Worm (Caenorhabditis elegans) whole organism, L4/young adult: ENCODE measurements around the gene dyf-4.

Source experiments
- dao-5 ChIP-seq: sonication (generic microtip); optimal IDR thresholded peaks from 2 replicates; lab custom pipeline; 2016; ENCODE audit warnings: missing genotype, missing genetic modification characterization, moderate library complexity, missing compliant biosample characterization
- him-1 ChIP-seq: sonication (generic microtip); optimal IDR thresholded peaks from 2 replicates; lab custom pipeline; 2016; ENCODE audit warnings: missing genotype, missing genetic modification reagents, missing genetic modification characterization, missing compliant biosample characterization

DNA sequence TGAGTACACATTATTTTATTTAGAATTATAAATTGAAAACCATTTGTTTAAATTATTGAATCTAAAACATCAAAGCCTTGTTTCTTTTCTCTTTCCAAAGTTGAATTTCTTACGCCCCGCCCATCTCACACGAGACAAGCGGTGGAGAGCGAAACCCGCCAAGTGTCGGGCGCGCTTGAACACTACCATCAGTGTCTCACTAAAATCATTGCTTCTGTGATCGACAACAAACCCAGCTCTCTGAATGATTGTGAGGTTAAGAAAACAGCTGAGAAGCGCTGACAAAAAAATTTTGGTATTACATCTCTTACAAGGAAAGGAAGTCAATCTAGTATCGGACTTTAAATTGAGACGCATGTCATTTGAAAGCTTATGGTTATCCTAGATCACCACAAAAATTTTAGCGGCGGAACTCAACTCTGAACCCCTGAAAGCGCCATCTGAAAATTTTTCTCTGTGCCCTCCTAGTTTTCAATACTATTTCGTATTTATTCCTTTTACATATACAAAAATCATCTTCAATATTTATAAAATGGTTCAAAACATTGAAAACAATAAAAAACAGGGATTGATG lies 34.4 kb downstream of the dyf-4 start:
- TF ChIP-seq dao-5 (no peak), him-1 (tag; lab: Kevin White, UChicago) (no peak)
